Worm (Caenorhabditis elegans) whole organism, dauer: ENCODE results near the gene rpb-9.

Source experiments
- unc-62 ChIP-seq: sonication (generic microtip); optimal IDR thresholded peaks from 2 replicates; lab custom pipeline; 2017; ENCODE audit warnings: missing biosample characterization, missing genetic modification reagents, missing genetic modification characterization

Gene rpb-9

DNA sequence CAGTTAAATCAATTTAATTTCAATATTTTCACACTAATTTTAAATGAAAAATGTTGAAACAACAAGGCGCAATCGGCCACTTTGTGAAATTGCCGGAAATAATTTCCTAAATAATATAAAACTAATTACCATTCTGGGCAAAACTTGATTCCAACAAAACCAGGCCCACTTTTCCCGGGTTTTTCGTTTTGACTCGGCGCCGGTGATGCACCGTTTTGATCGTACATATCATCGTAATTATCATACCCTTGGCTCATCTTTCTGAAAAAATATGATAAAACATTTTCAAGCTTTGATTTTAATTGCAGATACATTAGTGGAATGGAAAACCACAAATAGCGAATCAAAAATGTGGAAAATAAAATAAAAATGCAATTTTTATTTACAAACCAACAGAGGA is at the start of gene rpb-9:
Gene rpb-9 (minus strand): TSS at position 314 of the 400 bp plus-strand sequence.
- no peak for TF ChIP-seq unc-62 (GFP tag; lab: Kevin White, UChicago)

DNA sequence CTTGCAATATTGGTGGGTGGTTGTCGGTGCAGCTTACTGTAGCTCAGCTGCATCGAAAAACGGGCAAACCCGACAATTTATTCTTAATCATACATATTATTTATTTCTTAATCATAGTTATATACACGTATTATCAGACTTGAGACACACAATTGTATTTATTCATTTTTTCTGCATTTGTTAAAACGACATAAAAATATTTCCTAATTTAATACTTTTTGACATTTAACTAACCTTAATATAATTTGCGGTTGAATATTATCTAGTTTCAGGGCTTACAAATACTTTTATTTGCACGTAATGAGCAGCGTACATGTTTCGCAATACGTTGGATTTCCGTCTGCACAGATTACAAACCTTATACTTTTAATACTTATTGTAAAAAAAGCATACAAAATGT is 46.2 kb upstream of the rpb-9 start, which contains the start of gene str-138:
Gene str-138 (plus strand): TSS at position 301 of the 400 bp plus-strand sequence.
- no peak for TF ChIP-seq unc-62 (GFP tag; lab: Kevin White, UChicago)

DNA sequence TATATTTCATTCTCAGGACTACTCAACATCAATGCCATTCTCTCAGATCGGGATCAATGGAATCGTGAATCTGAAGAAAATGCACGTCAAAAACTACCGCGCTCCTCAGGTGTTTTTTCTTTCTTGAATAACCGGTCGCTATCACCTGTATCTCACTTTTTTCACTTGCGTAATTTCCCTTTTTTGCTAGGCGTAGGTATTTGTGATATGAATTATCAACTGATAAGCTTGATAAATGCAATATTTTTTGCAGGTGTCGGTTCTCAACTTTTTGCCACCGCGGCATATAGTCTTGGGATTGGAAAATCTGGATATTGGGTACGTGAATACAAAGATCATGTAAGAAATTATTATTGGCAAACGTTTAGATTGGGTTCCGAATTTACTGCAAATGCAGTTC is 43.0 kb upstream of the rpb-9 start:
- TF ChIP-seq unc-62 (GFP tag; lab: Kevin White, UChicago) = no peak

DNA sequence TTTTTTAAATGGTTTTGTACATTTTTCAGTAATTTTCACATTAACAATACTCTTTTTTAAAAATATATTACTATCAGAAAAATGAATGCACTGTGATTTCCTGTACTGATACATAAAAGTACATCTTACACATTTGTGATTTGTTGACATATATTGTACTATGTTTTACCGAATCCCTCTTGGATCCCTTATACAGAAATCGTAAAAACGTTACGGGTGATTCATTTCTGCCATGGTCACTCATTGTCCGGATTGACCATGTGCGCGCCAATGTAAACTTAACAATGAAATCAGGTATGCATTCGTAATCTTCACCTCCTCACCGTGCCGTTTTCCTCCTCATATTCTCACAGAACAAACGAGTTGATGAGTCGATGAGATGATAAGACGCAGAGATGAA is 42.0 kb upstream of the rpb-9 start, which contains the start of gene ZC513.2:
Gene ZC513.2 (plus strand): TSS at position 301 of the 400 bp plus-strand sequence.
- TF ChIP-seq unc-62 (GFP tag; lab: Kevin White, UChicago) = no peak

DNA sequence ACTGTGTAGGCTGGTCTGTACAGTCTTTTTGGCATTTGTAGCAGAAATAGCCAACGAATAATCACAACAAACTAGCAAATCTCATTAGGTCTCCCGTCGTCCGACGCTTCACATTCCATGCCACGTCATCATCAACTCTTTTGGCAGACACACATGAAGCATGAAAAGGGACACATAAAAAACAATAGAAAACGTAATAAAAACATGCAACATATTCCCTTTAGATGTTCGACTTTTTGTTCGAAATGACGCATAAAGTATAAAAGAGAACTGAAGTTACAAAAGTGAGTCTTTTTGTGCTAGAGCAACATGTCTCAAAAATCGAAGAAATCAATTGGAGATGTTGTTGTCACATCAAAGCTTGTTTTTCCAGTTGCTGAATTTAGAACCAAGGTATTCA is 39.7 kb upstream of the rpb-9 start, which contains the start of gene sth-1:
Gene sth-1 (plus strand): TSS at position 301 of the 400 bp plus-strand sequence.
- no peak for TF ChIP-seq unc-62 (GFP tag; lab: Kevin White, UChicago)

DNA sequence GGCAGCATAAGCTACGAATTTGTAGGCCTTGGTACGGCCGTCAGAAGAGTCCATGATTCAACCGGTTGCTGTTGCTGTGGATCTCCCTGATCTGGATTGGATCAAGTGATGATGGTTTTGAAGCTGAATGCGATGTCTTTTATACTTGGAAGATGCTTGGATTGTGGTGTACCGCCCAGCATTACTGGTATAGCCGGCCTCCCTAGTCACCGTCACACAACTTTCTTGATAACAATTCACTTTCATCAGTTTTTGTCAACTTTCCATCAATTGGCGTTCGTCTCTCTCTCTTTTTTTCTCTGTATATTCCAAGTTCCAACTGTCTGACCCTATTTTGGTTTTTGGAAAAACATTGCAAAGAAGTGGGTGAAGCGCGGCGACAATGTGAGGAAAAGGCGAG is 38.7 kb upstream of the rpb-9 start, which contains the start of gene col-43:
Gene col-43 (minus strand): TSS at position 101 of the 400 bp plus-strand sequence.
- no peak for TF ChIP-seq unc-62 (GFP tag; lab: Kevin White, UChicago)

DNA sequence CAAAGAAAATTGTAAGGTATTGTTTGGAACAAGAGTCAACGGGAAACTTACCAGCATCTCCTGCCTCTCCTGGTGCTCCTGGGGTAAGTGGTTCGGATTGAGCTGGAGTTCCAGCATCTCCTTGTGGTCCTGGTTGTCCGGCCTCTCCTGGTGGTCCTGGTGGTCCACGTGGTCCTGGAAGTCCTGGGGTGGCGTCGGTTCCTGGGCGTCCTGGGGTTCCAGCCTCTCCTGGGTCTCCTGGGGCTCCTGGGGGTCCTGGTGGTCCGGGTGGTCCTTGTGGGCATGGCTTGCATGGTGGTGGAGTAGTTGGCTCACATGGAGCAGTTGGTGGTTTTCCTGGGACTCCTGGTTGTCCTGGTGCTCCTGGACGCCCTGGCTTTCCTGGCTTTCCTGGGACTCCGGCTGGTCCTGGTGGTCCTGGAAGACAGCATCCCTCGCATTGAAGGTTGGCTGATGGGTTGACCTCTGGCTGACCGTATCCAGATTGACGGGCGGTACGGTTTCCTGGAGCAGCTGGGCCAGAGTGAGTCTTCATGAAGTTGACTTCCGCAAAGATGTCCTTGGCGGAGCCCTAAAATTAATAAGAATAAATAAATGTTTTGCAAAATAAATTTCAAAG is 38.0 kb upstream of the rpb-9 start:
- no peak for TF ChIP-seq unc-62 (GFP tag; lab: Kevin White, UChicago)

DNA sequence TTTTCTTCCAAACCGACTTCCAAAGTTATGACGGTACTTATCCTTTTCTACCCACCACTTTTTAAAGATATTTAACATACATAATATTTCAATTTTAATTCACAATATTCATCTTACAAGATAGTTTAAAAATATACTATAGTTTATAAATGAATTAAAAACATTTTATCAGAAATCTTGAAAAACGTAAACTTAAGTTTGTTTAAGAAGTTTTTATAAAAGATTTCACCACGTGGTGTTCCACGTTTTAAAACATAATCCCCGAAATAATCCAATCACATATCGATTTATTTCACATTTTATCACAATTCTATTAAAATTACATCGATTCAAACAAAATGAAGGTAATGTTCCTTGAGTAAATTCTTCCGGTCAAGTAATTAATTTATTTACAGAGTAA is 34.6 kb upstream of the rpb-9 start, which contains the start of gene ZC513.3:
Gene ZC513.3 (plus strand): TSS at position 301 of the 400 bp plus-strand sequence.
- TF ChIP-seq unc-62 (GFP tag; lab: Kevin White, UChicago) = no peak

DNA sequence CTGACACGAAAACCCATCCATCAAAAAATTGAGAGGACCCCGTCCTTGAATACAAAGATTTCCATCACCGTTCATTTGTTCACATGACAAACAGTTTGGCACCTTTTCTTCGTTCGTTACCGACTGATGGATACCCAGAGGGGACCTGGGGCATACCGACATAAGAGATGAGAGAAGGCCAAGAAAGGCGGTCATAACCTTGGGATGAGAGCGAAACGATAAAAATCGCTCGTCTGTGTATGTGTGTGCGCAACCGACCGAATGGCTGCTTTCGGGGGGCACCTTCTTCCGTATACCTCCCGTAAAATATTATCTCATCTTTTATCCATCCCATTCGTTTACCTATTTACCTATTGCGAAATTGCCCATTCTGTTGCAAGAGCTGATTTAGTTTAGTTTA is 32.8 kb upstream of the rpb-9 start:
- TF ChIP-seq unc-62 (GFP tag; lab: Kevin White, UChicago) = no peak

DNA sequence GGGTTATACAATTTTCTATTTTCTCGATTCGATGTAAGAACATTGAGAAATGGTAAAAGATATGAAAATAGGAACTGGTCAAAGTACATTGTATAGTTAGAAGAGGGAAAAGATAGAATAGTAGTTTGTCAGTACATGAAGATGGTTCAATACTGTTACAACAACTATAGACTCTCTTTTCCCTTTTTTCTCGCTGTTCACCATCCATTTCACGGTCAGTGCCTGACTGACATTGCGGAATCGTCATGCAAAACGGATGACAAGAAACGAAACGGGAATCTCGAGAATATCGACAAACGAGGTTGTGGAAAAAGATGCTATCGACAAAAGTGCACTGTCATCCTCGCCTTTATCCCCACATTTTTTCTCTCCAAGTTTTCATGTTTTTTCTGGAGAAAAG is 31.5 kb upstream of the rpb-9 start:
- no peak for TF ChIP-seq unc-62 (GFP tag; lab: Kevin White, UChicago)

DNA sequence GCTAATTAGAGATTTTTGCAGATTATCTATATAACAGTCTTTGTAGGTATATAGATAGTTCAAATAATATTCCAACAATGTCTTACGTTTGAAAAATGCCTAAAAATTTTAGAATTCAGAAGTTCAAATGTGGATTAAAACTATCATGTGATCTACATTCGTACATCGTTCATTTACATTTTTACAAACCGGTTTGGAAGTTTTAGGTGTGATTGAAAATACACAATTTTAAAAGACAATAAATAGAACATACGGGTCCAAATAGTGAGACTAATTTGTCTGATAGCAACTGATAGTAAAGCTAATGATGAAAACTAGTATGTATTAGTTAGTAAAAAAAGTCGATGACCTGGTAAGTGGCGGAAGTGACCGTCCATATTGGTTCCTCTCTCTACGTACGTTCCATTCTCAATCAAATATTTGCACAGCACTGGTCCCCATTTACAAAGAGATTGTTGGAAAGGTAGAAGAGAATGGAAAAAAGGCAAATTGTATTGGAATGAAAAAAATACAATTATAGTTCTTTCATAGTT is 29.3 kb upstream of the rpb-9 start:
- TF ChIP-seq unc-62 (GFP tag; lab: Kevin White, UChicago) = no peak

DNA sequence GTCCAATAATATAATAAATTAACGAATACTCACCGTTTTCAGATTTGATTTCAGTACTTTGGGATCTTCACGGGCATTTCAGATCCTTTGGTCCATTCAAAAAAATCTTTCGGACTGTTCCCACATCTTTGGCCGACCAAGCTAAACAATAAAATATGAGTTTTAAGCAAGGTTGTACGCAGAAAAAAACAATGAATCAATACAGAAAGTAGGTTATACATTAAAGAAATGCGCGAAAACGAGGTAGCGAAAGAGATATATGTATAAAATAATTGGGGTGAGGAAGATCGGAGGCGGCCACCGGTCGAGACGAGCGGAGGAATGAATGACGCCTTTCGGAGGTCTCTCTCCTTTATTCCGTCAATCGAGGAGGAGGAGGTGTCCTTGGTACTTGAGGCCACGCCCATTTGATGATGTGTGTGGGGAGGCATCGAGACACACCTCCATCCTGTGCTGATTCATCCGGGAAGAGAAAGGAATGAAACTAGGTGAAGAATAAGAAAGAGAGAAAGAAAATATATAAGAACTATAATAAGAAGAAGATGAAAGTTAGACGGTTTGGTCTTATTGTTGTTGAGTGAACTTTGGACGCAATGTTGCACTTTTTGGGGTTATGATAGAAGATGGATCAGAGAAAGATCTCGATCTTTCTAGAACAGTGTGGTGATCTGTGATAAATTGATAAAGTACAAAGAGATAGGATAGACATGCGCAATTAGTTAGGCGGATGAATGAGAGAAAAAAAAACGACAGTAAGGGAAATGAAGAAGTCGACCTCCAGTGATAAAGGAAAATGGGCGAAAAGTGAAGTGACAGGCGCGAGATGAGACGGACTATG is 28.3 kb upstream of the rpb-9 start:
- no peak for TF ChIP-seq unc-62 (GFP tag; lab: Kevin White, UChicago)

DNA sequence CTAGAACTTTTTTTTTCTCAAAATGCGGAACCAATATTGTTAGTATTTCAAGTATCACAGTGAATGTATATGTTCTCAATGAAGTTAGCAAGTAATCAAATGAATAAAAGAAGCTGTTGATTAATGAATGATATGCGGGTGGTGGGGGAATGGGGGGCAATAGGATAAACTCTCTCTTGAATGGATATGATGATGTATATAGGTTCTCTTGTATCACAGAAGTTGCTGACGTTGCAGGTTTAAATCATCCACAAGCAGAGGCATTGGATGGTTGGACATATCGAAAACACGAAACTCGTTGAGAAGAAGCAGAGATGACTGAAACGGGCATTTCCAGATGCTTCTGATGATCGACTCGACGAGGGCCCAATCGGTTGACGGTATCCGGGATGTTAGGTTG is 27.5 kb upstream of the rpb-9 start:
- TF ChIP-seq unc-62 (GFP tag; lab: Kevin White, UChicago) = no peak

DNA sequence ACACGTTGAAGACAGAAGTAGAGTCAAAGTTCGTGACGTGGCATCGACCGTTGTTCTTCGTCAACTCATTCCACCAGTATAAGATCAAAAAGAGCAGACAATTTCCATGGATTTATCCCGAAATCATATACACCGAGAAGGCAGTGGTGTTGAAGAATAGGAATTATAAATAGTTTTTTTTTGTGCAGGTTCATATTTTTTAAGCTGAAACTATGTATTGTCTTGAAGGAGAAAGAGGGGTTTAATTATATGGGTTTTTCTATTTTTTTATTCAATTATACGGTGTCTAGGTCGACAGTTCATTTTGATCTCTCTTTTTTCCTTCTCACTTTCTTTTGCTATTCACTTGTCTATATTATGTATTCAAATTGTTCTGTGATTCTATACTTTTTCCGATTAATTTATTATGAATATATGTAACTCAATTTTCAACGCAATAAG is 27.0 kb upstream of the rpb-9 start:
- TF ChIP-seq unc-62 (GFP tag; lab: Kevin White, UChicago) = no peak

DNA sequence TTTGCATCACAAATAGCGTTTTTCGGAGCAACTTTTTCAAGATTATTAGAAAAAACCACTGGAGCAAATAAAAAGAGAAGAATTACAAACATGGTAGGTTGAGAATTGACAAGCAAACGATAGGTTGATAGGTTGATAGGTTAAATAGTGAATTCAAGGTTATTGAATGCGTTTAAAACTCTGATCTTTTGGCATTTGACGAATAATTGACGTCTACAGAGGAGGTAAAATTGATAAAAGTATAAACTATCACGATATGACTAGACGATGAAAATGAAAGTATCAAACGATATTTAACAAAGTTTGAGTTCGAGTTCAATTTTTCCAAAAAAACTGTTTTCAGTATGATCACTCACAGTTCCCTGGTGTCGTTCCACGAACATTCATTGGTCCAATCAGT is 23.8 kb upstream of the rpb-9 start, which contains the start of gene ZC513.14:
Gene ZC513.14 (minus strand): TSS at position 101 of the 400 bp plus-strand sequence.
- TF ChIP-seq unc-62 (GFP tag; lab: Kevin White, UChicago) = no peak

DNA sequence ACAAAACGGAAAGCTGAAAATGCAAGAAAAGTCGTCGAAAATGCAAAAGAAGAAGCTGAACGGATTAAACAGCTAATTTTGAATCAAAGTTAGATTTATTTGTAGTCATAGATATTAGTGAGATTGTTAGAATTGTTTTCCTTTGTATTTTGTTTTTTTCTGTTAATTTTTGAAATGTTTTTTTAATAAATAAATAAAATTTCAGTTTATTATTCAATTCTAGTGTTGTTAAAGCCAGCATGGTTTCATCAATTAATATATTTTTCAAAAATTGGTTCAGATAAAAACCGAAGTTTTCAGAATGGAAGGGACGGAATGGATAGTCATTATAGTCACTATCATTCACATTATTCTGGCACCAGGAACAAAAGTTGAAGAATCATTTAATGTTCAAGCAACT is 22.7 kb upstream of the rpb-9 start, which contains the start of gene algn-12:
Gene algn-12 (plus strand): TSS at position 301 of the 400 bp plus-strand sequence.
- TF ChIP-seq unc-62 (GFP tag; lab: Kevin White, UChicago) = no peak
